Fruit fly (Drosophila melanogaster): ENCODE data around the gene Oseg5.

The Oseg5 gene

dm6 chr2L:20822489-20823195, 13.0 kb downstream of the Oseg5 start, which contains the start of gene CG9331 (continued):
- TF ChIP-seq CG4820 (GFP tag; optimal IDR thresholded peaks at IDR 0.05), result no peak
- TF ChIP-seq sim (GFP tag; IDR thresholded peaks at IDR 0.05), result no peak
- TF ChIP-seq Oli (tag; optimal IDR thresholded peaks at IDR 0.05), result no peak
- TF ChIP-seq grau (tag; optimal IDR thresholded peaks at IDR 0.05), result peak; percentile 54
- TF ChIP-seq CG8924 (tag; optimal IDR thresholded peaks at IDR 0.05), result no peak
- peak; percentile 29 for TF ChIP-seq CG12071 (GFP tag; optimal IDR thresholded peaks at IDR 0.05)
- TF ChIP-seq CG12299 (tag; optimal IDR thresholded peaks at IDR 0.05), result no peak
- no peak for TF ChIP-seq MTF-1 (GFP tag; optimal IDR thresholded peaks at IDR 0.05; ENCODE audit: borderline replicate concordance)
- TF ChIP-seq fu2 (GFP tag; optimal IDR thresholded peaks at IDR 0.05), result no peak
- TF ChIP-seq CG2116 (GFP tag; optimal IDR thresholded peaks at IDR 0.05), result no peak
- TF ChIP-seq CG13624 (GFP tag; optimal IDR thresholded peaks at IDR 0.05), result no peak
- TF ChIP-seq CG10959 (GFP tag; IDR thresholded peaks at IDR 0.05), result no peak
- TF ChIP-seq kay (GFP tag; optimal IDR thresholded peaks at IDR 0.05), result peak; percentile 47
- no peak for TF ChIP-seq GATAe (GFP tag; conservative IDR thresholded peaks at IDR 0.05)
- no peak for TF ChIP-seq dysf (GFP tag; IDR thresholded peaks at IDR 0.05)
- TF ChIP-seq Taf1 (GFP tag; IDR thresholded peaks at IDR 0.05), result no peak
- no peak for TF ChIP-seq CG31388 (GFP tag; optimal IDR thresholded peaks at IDR 0.05)
- peak; percentile 72; the same call in 1 of the 3 replicates for TF ChIP-seq so (GFP tag; IDR thresholded peaks at IDR 0.05)
- TF ChIP-seq CG12219 (GFP tag; optimal IDR thresholded peaks at IDR 0.05), result no peak
- peak; percentile 20; the same call in 1 of the 2 replicates for TF ChIP-seq CG9932 (GFP tag; IDR thresholded peaks at IDR 0.05)
- TF ChIP-seq twi (tag; optimal IDR thresholded peaks at IDR 0.05), result no peak
- TF ChIP-seq oc (tag; optimal IDR thresholded peaks at IDR 0.05), result peak; percentile 36
- no peak for TF ChIP-seq croc (GFP tag; conservative IDR thresholded peaks at IDR 0.05)
- no peak for TF ChIP-seq Poxn (GFP tag; IDR thresholded peaks at IDR 0.05)
- no peak for TF ChIP-seq cwo (GFP tag; optimal IDR thresholded peaks at IDR 0.05)
- TF ChIP-seq slbo (GFP tag; IDR thresholded peaks at IDR 0.05), result no peak
- TF ChIP-seq C15 (GFP tag; IDR thresholded peaks at IDR 0.05), result no peak
- TF ChIP-seq insv (GFP tag; optimal IDR thresholded peaks at IDR 0.05), result peak in 1 of 2 experiments; percentile 90
- no peak for TF ChIP-seq CG4730 (GFP tag; IDR thresholded peaks at IDR 0.05)
- TF ChIP-seq eyg (GFP tag; optimal IDR thresholded peaks at IDR 0.05), result no peak
- no peak for TF ChIP-seq CG11456 (GFP tag; IDR thresholded peaks at IDR 0.05)
- TF ChIP-seq Optix (GFP tag; IDR thresholded peaks at IDR 0.05), result no peak
- TF ChIP-seq kni (GFP tag; optimal IDR thresholded peaks at IDR 0.05), result peak; percentile 86
- TF ChIP-seq pum (GFP tag; optimal IDR thresholded peaks at IDR 0.05), result no peak
- no peak for TF ChIP-seq NC2α (GFP tag; optimal IDR thresholded peaks at IDR 0.05)
- no peak for TF ChIP-seq lbe (GFP tag; optimal IDR thresholded peaks at IDR 0.05)
- TF ChIP-seq MESR4 (GFP tag; optimal IDR thresholded peaks at IDR 0.05), result no peak
- no peak for TF ChIP-seq CG11504 (tag; optimal IDR thresholded peaks at IDR 0.05)
- peak; percentile 68 for TF ChIP-seq Adf1 (GFP tag; IDR thresholded peaks at IDR 0.05)
- no peak for TF ChIP-seq CG10565 (GFP tag; optimal IDR thresholded peaks at IDR 0.05)
- TF ChIP-seq zfh2 (GFP tag; optimal IDR thresholded peaks at IDR 0.05), result no peak
- TF ChIP-seq MBD-R2 (GFP tag; IDR thresholded peaks at IDR 0.05), result peak; percentile 24; the same call in 1 of the 2 replicates
- TF ChIP-seq CG9215 (GFP tag; IDR thresholded peaks at IDR 0.05), result peak; percentile 84
- no peak for TF ChIP-seq scrt (GFP tag; optimal IDR thresholded peaks at IDR 0.05)
- TF ChIP-seq Neu2 (GFP tag; optimal IDR thresholded peaks at IDR 0.05; ENCODE audit: borderline replicate concordance), result no peak
- peak; percentile 61 for TF ChIP-seq HLHmδ (GFP tag; optimal IDR thresholded peaks at IDR 0.05)
- TF ChIP-seq cg (GFP tag; optimal IDR thresholded peaks at IDR 0.05), result peak; percentile 38
- TF ChIP-seq gfzf (GFP tag; optimal IDR thresholded peaks at IDR 0.05), result no peak
- TF ChIP-seq CG5953 (GFP tag; IDR thresholded peaks at IDR 0.05), result 0 out of 2 replicates have a peak, but pooled peaks have one; percentile 3
- TF ChIP-seq crp (GFP tag; optimal IDR thresholded peaks at IDR 0.05), result no peak

Measured in whole organism, embryonic.